Worm (Caenorhabditis elegans) whole organism, L1 larva: ENCODE measurements around the gene nifk-1.
A peak's percentile ranks its signal among the peaks of the same experiment; 100 is the strongest.
"Not testable (repeated sequence)": the region's sequence is repeated elsewhere in the genome, so short reads cannot be mapped to it uniquely, and the experiment has no call there.

Experiments
- C04F5.9 ChIP-seq: sonication (generic microtip); optimal IDR thresholded peaks from 2 replicates; lab custom pipeline; 2016; ENCODE audit warnings: missing genetic modification characterization, missing compliant biosample characterization
- C16A3.4 ChIP-seq: fragments of 150-350 bp; optimal IDR thresholded peaks from 2 replicates; lab custom pipeline; 2014; ENCODE audit warnings: missing biosample characterization, missing genetic modification characterization
- Y116A8C.19 ChIP-seq: sonication (generic microtip); optimal IDR thresholded peaks from 2 replicates; lab custom pipeline; 2016; ENCODE audit warnings: missing compliant biosample characterization, missing genetic modification characterization, borderline replicate concordance
- alr-1 ChIP-seq: fragments of 200-800 bp; sonication (Bioruptor generic); optimal IDR thresholded peaks from 2 replicates; lab custom pipeline; 2018; ENCODE audit warnings: borderline replicate concordance, mild to moderate bottlenecking, missing genetic modification characterization, missing compliant biosample characterization
- aly-2 ChIP-seq: fragments of 150-350 bp; optimal IDR thresholded peaks from 2 replicates; lab custom pipeline; 2014; ENCODE audit warnings: missing biosample characterization, missing genetic modification characterization
- ama-1 ChIP-seq: fragments of 150-350 bp; optimal IDR thresholded peaks from 2 replicates; lab custom pipeline; 2014
- blmp-1 ChIP-seq: fragments of 150-350 bp; optimal IDR thresholded peaks from 2 replicates; lab custom pipeline; 2014; ENCODE audit warnings: missing biosample characterization, missing genetic modification characterization
- ceh-63 ChIP-seq: fragments of 200-800 bp; sonication (Bioruptor generic); optimal IDR thresholded peaks from 2 replicates; lab custom pipeline; 2018; ENCODE audit warnings: mild to moderate bottlenecking, missing genetic modification characterization, missing compliant biosample characterization
- ceh-8 ChIP-seq: fragments of 200-800 bp; sonication (Bioruptor generic); optimal IDR thresholded peaks from 2 replicates; lab custom pipeline; 2018; ENCODE audit warnings: mild to moderate bottlenecking, missing genetic modification characterization, moderate library complexity, missing compliant biosample characterization
- ceh-88 ChIP-seq: fragments of 200-800 bp; sonication (Bioruptor generic); IDR thresholded peaks from 2 replicates; pipeline ENCODE4 v1.3.6; 2022; ENCODE audit warnings: missing genetic modification characterization, missing compliant biosample characterization
- ceh-90 ChIP-seq: sonication (generic microtip); optimal IDR thresholded peaks from 2 replicates; lab custom pipeline; 2016; ENCODE audit warnings: missing genetic modification characterization, missing compliant biosample characterization
- ces-1 ChIP-seq: fragments of 150-350 bp; optimal IDR thresholded peaks from 2 replicates; lab custom pipeline; 2014; ENCODE audit warnings: missing biosample characterization, missing genetic modification reagents, missing genetic modification characterization
- dsc-1 ChIP-seq: sonication (generic microtip); optimal IDR thresholded peaks from 2 replicates; lab custom pipeline; 2016; ENCODE audit warnings: mild to moderate bottlenecking, missing genetic modification characterization, missing compliant biosample characterization
- efl-1 ChIP-seq, 4 experiments: fragments of 150-350 bp; optimal IDR thresholded peaks in 3 of 4; peaks in 1 of 4; 1 replicate in 1 of 4; 2 replicates in 3 of 4; lab custom pipeline; 2014; ENCODE audit warnings: missing biosample characterization in 2 of 4, missing genetic modification characterization in 2 of 4, missing genetic modification reagents in 2 of 4
- efl-3 ChIP-seq: fragments of 200-800 bp; sonication (Bioruptor generic); optimal IDR thresholded peaks from 2 replicates; lab custom pipeline; 2018; ENCODE audit warnings: mild to moderate bottlenecking, missing genetic modification characterization, missing compliant biosample characterization
- egl-27 ChIP-seq, 2 experiments: fragments of 150-350 bp in 1 of 2; sonication (generic microtip); optimal IDR thresholded peaks; 3 replicates each; lab custom pipeline; 2017 to 2018; ENCODE audit warnings: missing biosample characterization in 2 of 2, missing genetic modification characterization in 2 of 2, missing genetic modification reagents in 2 of 2
- elt-2 ChIP-seq: sonication (generic microtip); optimal IDR thresholded peaks from 2 replicates; lab custom pipeline; 2016; ENCODE audit warnings: missing genetic modification characterization, mild to moderate bottlenecking, inconsistent platforms, missing compliant biosample characterization, missing genetic modification reagents
- ets-5 ChIP-seq: fragments of 200-800 bp; sonication (Bioruptor generic); IDR thresholded peaks from 2 replicates; pipeline ENCODE4 v1.3.6; 2022; ENCODE audit warnings: missing genetic modification characterization, missing compliant biosample characterization
- fkh-10 ChIP-seq: sonication (generic microtip); optimal IDR thresholded peaks from 2 replicates; lab custom pipeline; 2017; ENCODE audit warnings: missing biosample characterization, missing genetic modification reagents, missing genetic modification characterization
- fkh-4 ChIP-seq: sonication (generic microtip); optimal IDR thresholded peaks from 2 replicates; lab custom pipeline; 2016; ENCODE audit warnings: missing compliant biosample characterization, missing genetic modification characterization, borderline replicate concordance
- fkh-8 ChIP-seq: sonication (generic microtip); optimal IDR thresholded peaks from 2 replicates; lab custom pipeline; 2016; ENCODE audit warnings: mild to moderate bottlenecking, missing genetic modification characterization, missing compliant biosample characterization
- fos-1 ChIP-seq: fragments of 150-350 bp; optimal IDR thresholded peaks from 2 replicates; lab custom pipeline; 2014; ENCODE audit warnings: missing biosample characterization, missing genetic modification characterization
- grh-1 ChIP-seq: fragments of 200-800 bp; sonication (Bioruptor generic); IDR thresholded peaks from 2 replicates; pipeline ENCODE4 v1.3.6; 2022; ENCODE audit warnings: missing genetic modification reagents, missing genetic modification characterization, missing compliant biosample characterization
- hlh-4 ChIP-seq: sonication (generic microtip); optimal IDR thresholded peaks from 2 replicates; lab custom pipeline; 2016; ENCODE audit warnings: mild to moderate bottlenecking, missing genetic modification characterization, missing compliant biosample characterization
- hpl-2 ChIP-seq: fragments of 150-350 bp; optimal IDR thresholded peaks from 2 replicates; lab custom pipeline; 2014; ENCODE audit warnings: missing biosample characterization, missing genetic modification reagents, missing genetic modification characterization
- irx-1 ChIP-seq: sonication (generic microtip); optimal IDR thresholded peaks from 2 replicates; lab custom pipeline; 2016; ENCODE audit warnings: missing genetic modification characterization, missing compliant biosample characterization
- jun-1 ChIP-seq: fragments of 150-350 bp; optimal IDR thresholded peaks from 2 replicates; lab custom pipeline; 2014; ENCODE audit warnings: missing biosample characterization, missing genetic modification reagents, missing genetic modification characterization
- lin-13 ChIP-seq: fragments of 150-350 bp; optimal IDR thresholded peaks from 2 replicates; lab custom pipeline; 2014; ENCODE audit warnings: missing biosample characterization, missing genetic modification reagents, missing genetic modification characterization
- lir-3 ChIP-seq: sonication (generic microtip); optimal IDR thresholded peaks from 2 replicates; lab custom pipeline; 2016; ENCODE audit warnings: mild to moderate bottlenecking, missing genetic modification characterization, moderate library complexity, missing compliant biosample characterization; ENCODE audit not compliant: poor library complexity
- mep-1 ChIP-seq: fragments of 150-350 bp; optimal IDR thresholded peaks from 2 replicates; lab custom pipeline; 2014; ENCODE audit warnings: missing biosample characterization, missing genetic modification characterization
- nhr-12 ChIP-seq: sonication (generic microtip); optimal IDR thresholded peaks from 2 replicates; lab custom pipeline; 2017; ENCODE audit warnings: missing biosample characterization, missing genetic modification characterization
- nhr-19 ChIP-seq: fragments of 200-800 bp; sonication (Bioruptor generic); conservative IDR thresholded peaks from 2 replicates; pipeline ENCODE4 v1.3.6; 2022; ENCODE audit warnings: missing genetic modification characterization, missing compliant biosample characterization
- nhr-20 ChIP-seq: sonication (generic microtip); optimal IDR thresholded peaks from 2 replicates; lab custom pipeline; 2016; ENCODE audit warnings: mild to moderate bottlenecking, missing genetic modification characterization, missing compliant biosample characterization
- nhr-47 ChIP-seq: sonication (generic microtip); optimal IDR thresholded peaks from 2 replicates; lab custom pipeline; 2016; ENCODE audit warnings: mild to moderate bottlenecking, missing genetic modification characterization, moderate library complexity, missing compliant biosample characterization
- nhr-76 ChIP-seq: sonication (generic microtip); optimal IDR thresholded peaks from 2 replicates; lab custom pipeline; 2017; ENCODE audit warnings: missing biosample characterization, missing genetic modification characterization
- nhr-77 ChIP-seq: fragments of 150-350 bp; optimal IDR thresholded peaks from 2 replicates; lab custom pipeline; 2014; ENCODE audit warnings: missing biosample characterization, missing genetic modification characterization
- nhr-90 ChIP-seq: sonication (generic microtip); optimal IDR thresholded peaks from 2 replicates; lab custom pipeline; 2016; ENCODE audit warnings: mild to moderate bottlenecking, missing genetic modification characterization, missing compliant biosample characterization; ENCODE audit not compliant: poor library complexity
- pag-3 ChIP-seq: sonication (generic microtip); optimal IDR thresholded peaks from 2 replicates; lab custom pipeline; 2017; ENCODE audit warnings: missing genetic modification characterization, mild to moderate bottlenecking, missing compliant biosample characterization, antibody characterized with exemption, borderline replicate concordance; ENCODE audit not compliant: insufficient read depth
- pax-3 ChIP-seq: fragments of 200-800 bp; sonication (Bioruptor generic); optimal IDR thresholded peaks from 2 replicates; lab custom pipeline; 2018; ENCODE audit warnings: mild to moderate bottlenecking, missing genetic modification characterization, moderate library complexity, missing compliant biosample characterization
- sox-4 ChIP-seq: sonication (generic microtip); optimal IDR thresholded peaks from 2 replicates; lab custom pipeline; 2016; ENCODE audit warnings: missing genetic modification characterization, missing compliant biosample characterization
- sup-37 ChIP-seq: fragments of 200-800 bp; sonication (Bioruptor generic); optimal IDR thresholded peaks from 2 replicates; lab custom pipeline; 2018; ENCODE audit warnings: mild to moderate bottlenecking, missing genetic modification characterization, missing compliant biosample characterization
- swsn-7 ChIP-seq: sonication (generic microtip); optimal IDR thresholded peaks from 2 replicates; lab custom pipeline; 2016; ENCODE audit warnings: missing genetic modification characterization, missing compliant biosample characterization
- tbx-2 ChIP-seq: sonication (generic microtip); optimal IDR thresholded peaks from 2 replicates; lab custom pipeline; 2016; ENCODE audit warnings: missing genetic modification characterization, missing compliant biosample characterization
- unc-62 ChIP-seq: fragments of 150-350 bp; optimal IDR thresholded peaks from 2 replicates; lab custom pipeline; 2014; ENCODE audit warnings: missing biosample characterization, missing genetic modification reagents, missing genetic modification characterization
- zag-1 ChIP-seq: fragments of 150-350 bp; optimal IDR thresholded peaks from 2 replicates; lab custom pipeline; 2014; ENCODE audit warnings: missing biosample characterization, missing genetic modification characterization
- zip-4 ChIP-seq: fragments of 200-800 bp; sonication (Bioruptor generic); optimal IDR thresholded peaks from 2 replicates; lab custom pipeline; 2018; ENCODE audit warnings: mild to moderate bottlenecking, missing genetic modification characterization, moderate library complexity, missing compliant biosample characterization
- ztf-4 ChIP-seq: fragments of 150-350 bp; optimal IDR thresholded peaks from 2 replicates; lab custom pipeline; 2014; ENCODE audit warnings: missing biosample characterization, missing genetic modification characterization

nifk-1 gene

ce11 chrIII:4693281-4693680 lies at the start of gene nifk-1 (continued):
- TF ChIP-seq ceh-63 (GFP tag; lab: Kevin White, UChicago), result no peak
- no peak for TF ChIP-seq fkh-4 (tag; lab: Kevin White, UChicago)
- peak; percentile 37 for TF ChIP-seq swsn-7 (tag; lab: Kevin White, UChicago)
- peak; percentile 80 for TF ChIP-seq C16A3.4 (tag; lab: Kevin White, UChicago)
- no peak for TF ChIP-seq nhr-76
- no peak for TF ChIP-seq ceh-8 (GFP tag; lab: Kevin White, UChicago)
- peak; percentile 66 to 78 for TF ChIP-seq efl-1 (optimal IDR thresholded peaks at IDR 0.05; lab: Kevin White, UChicago)
- peak; percentile 75 to 94 for TF ChIP-seq efl-1 (GFP tag; optimal IDR thresholded peaks at IDR 0.05 in 1 of 2; lab: Kevin White, UChicago)
- peak; percentile 59 for TF ChIP-seq nhr-19 (GFP tag; lab: Robert Waterston, UW)
- TF ChIP-seq nhr-47 (tag; lab: Kevin White, UChicago), result peak; percentile 61
- TF ChIP-seq blmp-1, result peak; percentile 29
- no peak for TF ChIP-seq ama-1 (lab: Kevin White, UChicago)
- peak; percentile 51 for TF ChIP-seq nhr-90 (tag; lab: Kevin White, UChicago)
- peak; percentile 10 for TF ChIP-seq fkh-10 (GFP tag; lab: Kevin White, UChicago)
- no peak for TF ChIP-seq alr-1 (tag; lab: Kevin White, UChicago)
- TF ChIP-seq irx-1, result no peak
- TF ChIP-seq hlh-4 (tag; lab: Kevin White, UChicago), result no peak
- TF ChIP-seq grh-1 (GFP tag; lab: Robert Waterston, UW), result no peak
- peak; percentile 21 for TF ChIP-seq jun-1 (tag; lab: Kevin White, UChicago)
- TF ChIP-seq ets-5 (GFP tag; lab: Robert Waterston, UW), result no peak
- TF ChIP-seq ces-1 (GFP tag; lab: Kevin White, UChicago), result no peak
- peak; percentile 9 for TF ChIP-seq nhr-77 (tag; lab: Kevin White, UChicago)
- peak; percentile 37 for TF ChIP-seq tbx-2 (tag; lab: Kevin White, UChicago)
- no peak for TF ChIP-seq egl-27 (tag; optimal IDR thresholded peaks at IDR 0.05; lab: Kevin White, UChicago)
- TF ChIP-seq fkh-8 (tag; lab: Kevin White, UChicago), result peak; percentile 12
- no peak for TF ChIP-seq efl-3 (GFP tag; lab: Kevin White, UChicago)
- no peak for TF ChIP-seq lir-3
- no peak for TF ChIP-seq zag-1 (tag; lab: Kevin White, UChicago)
- no peak for TF ChIP-seq zip-4 (GFP tag; lab: Kevin White, UChicago)
- TF ChIP-seq lin-13 (GFP tag; lab: Kevin White, UChicago), result no peak
- TF ChIP-seq sox-4 (tag; lab: Kevin White, UChicago), result no peak

- not testable (repeated sequence) for TF ChIP-seq elt-2 (tag; lab: Kevin White, UChicago); ceh-88 (GFP tag; lab: Robert Waterston, UW); lir-3
- TF ChIP-seq, all 84 proteins: peak for 0; not testable (repeated sequence) for 84
These were observed 49.5 kb upstream of the nifk-1 start, which contains the start of gene twk-6 for ce11 chrIII:4742620-4743019. Gene twk-6 (plus strand): TSS chrIII:4742920.

- TF ChIP-seq sox-4 (tag; lab: Kevin White, UChicago), result no peak
- no peak for TF ChIP-seq ceh-90 (tag; lab: Kevin White, UChicago)
- no peak for TF ChIP-seq fos-1
- TF ChIP-seq pax-3 (tag; lab: Kevin White, UChicago), result no peak
- TF ChIP-seq C16A3.4 (tag; lab: Kevin White, UChicago), result peak; percentile 1
- TF ChIP-seq nhr-12, result no peak
- TF ChIP-seq pag-3, result no peak
- TF ChIP-seq nhr-20, result no peak
- TF ChIP-seq nhr-19 (GFP tag; lab: Robert Waterston, UW), result no peak
- no peak for TF ChIP-seq ets-5 (GFP tag; lab: Robert Waterston, UW)
- no peak for TF ChIP-seq lir-3
- TF ChIP-seq ces-1 (GFP tag; lab: Kevin White, UChicago), result no peak
- no peak for TF ChIP-seq sup-37 (GFP tag; lab: Kevin White, UChicago)
- no peak for TF ChIP-seq nhr-76
- no peak for TF ChIP-seq egl-27 (tag; optimal IDR thresholded peaks at IDR 0.05; lab: Kevin White, UChicago)
- no peak for TF ChIP-seq aly-2
- no peak for TF ChIP-seq nhr-47 (tag; lab: Kevin White, UChicago)
- peak; percentile 67 for TF ChIP-seq blmp-1
- no peak for TF ChIP-seq ceh-88 (GFP tag; lab: Robert Waterston, UW)
- TF ChIP-seq ztf-4 (tag; lab: Kevin White, UChicago), result no peak
- TF ChIP-seq dsc-1 (tag; lab: Kevin White, UChicago), result no peak
- TF ChIP-seq unc-62 (GFP tag; lab: Kevin White, UChicago), result no peak
- no peak for TF ChIP-seq hlh-4 (tag; lab: Kevin White, UChicago)
- no peak for TF ChIP-seq C04F5.9 (tag; lab: Kevin White, UChicago)
- TF ChIP-seq zag-1 (tag; lab: Kevin White, UChicago), result no peak
- TF ChIP-seq Y116A8C.19 (tag; lab: Kevin White, UChicago), result no peak
- no peak for TF ChIP-seq hpl-2 (GFP tag; lab: Kevin White, UChicago)
- no peak for TF ChIP-seq mep-1 (tag; lab: Kevin White, UChicago)
These were observed 47.7 kb upstream of the nifk-1 start for ce11 chrIII:4740820-4741219.
